Worm (Caenorhabditis elegans): ENCODE results near the gene gcp-2.1.

ce11 chrX:299090-299489 lies 2.5 kb upstream of the gcp-2.1 start:
- no peak for TF ChIP-seq pha-4 (tag; optimal IDR thresholded peaks at IDR 0.05)
- no peak for TF ChIP-seq tbx-2 (tag; optimal IDR thresholded peaks at IDR 0.05)
- no peak for TF ChIP-seq pha-2 (tag; optimal IDR thresholded peaks at IDR 0.05)
- no peak for TF ChIP-seq ama-1 (optimal IDR thresholded peaks at IDR 0.05)
- TF ChIP-seq fax-1 (tag; optimal IDR thresholded peaks at IDR 0.05): no peak
- TF ChIP-seq hlh-13 (GFP tag; optimal IDR thresholded peaks at IDR 0.05): no peak
- no peak for TF ChIP-seq hlh-8 (tag; optimal IDR thresholded peaks at IDR 0.05)
- no peak for TF ChIP-seq che-1 (tag; optimal IDR thresholded peaks at IDR 0.05)
- no peak for TF ChIP-seq sdc-2 (tag; optimal IDR thresholded peaks at IDR 0.05)
- no peak for TF ChIP-seq nfya-1 (tag; optimal IDR thresholded peaks at IDR 0.05)
- no peak for TF ChIP-seq ets-4 (tag; optimal IDR thresholded peaks at IDR 0.05)
- TF ChIP-seq elt-2 (tag; optimal IDR thresholded peaks at IDR 0.05): peak; percentile 91
- TF ChIP-seq pros-1 (tag; optimal IDR thresholded peaks at IDR 0.05): no peak
- no peak for TF ChIP-seq ref-2 (tag; optimal IDR thresholded peaks at IDR 0.05)
